Fruit fly (Drosophila melanogaster): Measurements from ENCODE around the gene Nelf-A.

The Nelf-A gene

DNA sequence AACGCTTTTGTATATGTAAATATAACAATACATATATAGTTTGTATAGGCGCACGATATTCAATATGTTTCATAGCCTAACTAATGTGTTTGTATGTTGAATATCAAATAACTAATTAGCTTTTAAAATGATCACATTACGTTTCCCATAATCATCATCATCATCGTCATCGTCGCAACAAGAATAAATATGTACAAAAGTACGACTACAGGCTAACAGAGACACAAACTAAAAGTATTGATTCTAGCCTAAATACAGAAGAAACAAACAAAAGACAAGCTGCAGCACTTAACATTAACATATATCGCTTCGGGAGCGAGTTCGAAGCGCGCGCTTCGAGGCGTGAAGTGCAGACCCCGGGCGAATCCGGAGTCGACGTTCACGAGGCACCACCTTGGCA lies 47.7 kb downstream of the Nelf-A start:
- no peak for TF ChIP-seq chn (GFP tag; optimal IDR thresholded peaks at IDR 0.05)
- TF ChIP-seq klu (GFP tag; IDR thresholded peaks at IDR 0.05), result no peak
- TF ChIP-seq bcd (GFP tag; optimal IDR thresholded peaks at IDR 0.05), result no peak
- TF ChIP-seq CG3065 (GFP tag; optimal IDR thresholded peaks at IDR 0.05), result no peak
- TF ChIP-seq Ssrp (tag; optimal IDR thresholded peaks at IDR 0.05), result no peak
- TF ChIP-seq Hmx (GFP tag; optimal IDR thresholded peaks at IDR 0.05), result no peak
- TF ChIP-seq dmrt11E (tag; optimal IDR thresholded peaks at IDR 0.05), result no peak
- TF ChIP-seq da (GFP tag; optimal IDR thresholded peaks at IDR 0.05), result no peak
- no peak for TF ChIP-seq br (optimal IDR thresholded peaks at IDR 0.05)
- TF ChIP-seq CG2678 (tag; optimal IDR thresholded peaks at IDR 0.05), result peak; percentile 60
- TF ChIP-seq Fer1 (GFP tag; optimal IDR thresholded peaks at IDR 0.05), result peak; percentile 42
- TF ChIP-seq CG17568 (GFP tag; optimal IDR thresholded peaks at IDR 0.05), result peak; percentile 66
- no peak for TF ChIP-seq HLH54F (GFP tag; optimal IDR thresholded peaks at IDR 0.05)
- TF ChIP-seq CG15073 (GFP tag; optimal IDR thresholded peaks at IDR 0.05), result no peak
- no peak for TF ChIP-seq CG3726 (GFP tag; IDR thresholded peaks at IDR 0.05)
- no peak for TF ChIP-seq Dip3 (GFP tag; optimal IDR thresholded peaks at IDR 0.05)
- no peak for TF ChIP-seq Lim3 (GFP tag; IDR thresholded peaks at IDR 0.05)
- peak; percentile 66 for TF ChIP-seq CG6813 (GFP tag; optimal IDR thresholded peaks at IDR 0.05)
- peak; percentile 23 for TF ChIP-seq fd64A (GFP tag; optimal IDR thresholded peaks at IDR 0.05)
- TF ChIP-seq wek (GFP tag; optimal IDR thresholded peaks at IDR 0.05), result peak; percentile 53
- TF ChIP-seq Eip74EF (GFP tag; optimal IDR thresholded peaks at IDR 0.05), result peak in 1 of 2 experiments; percentile 8
- no peak for TF ChIP-seq CG3995 (GFP tag; optimal IDR thresholded peaks at IDR 0.05)
- peak; percentile 45 for TF ChIP-seq CG15514 (GFP tag; optimal IDR thresholded peaks at IDR 0.05)
- no peak for TF ChIP-seq sc (optimal IDR thresholded peaks at IDR 0.05)
- TF ChIP-seq sc (GFP tag; optimal IDR thresholded peaks at IDR 0.05), result no peak
- TF ChIP-seq lab (GFP tag; optimal IDR thresholded peaks at IDR 0.05), result peak; percentile 40
- no peak for TF ChIP-seq CG8089 (GFP tag; optimal IDR thresholded peaks at IDR 0.05)
- TF ChIP-seq CG18262 (tag; optimal IDR thresholded peaks at IDR 0.05), result peak; percentile 8
- no peak for TF ChIP-seq CG10274 (GFP tag; optimal IDR thresholded peaks at IDR 0.05)
- TF ChIP-seq CG17328 (GFP tag; IDR thresholded peaks at IDR 0.05), result no peak
- peak; percentile 69 for TF ChIP-seq sens (GFP tag)
- TF ChIP-seq Asciz (GFP tag; optimal IDR thresholded peaks at IDR 0.05), result peak; percentile 74
- no peak for TF ChIP-seq phol (tag; optimal IDR thresholded peaks at IDR 0.05)
- peak; percentile 25 for TF ChIP-seq CG10543 (GFP tag; optimal IDR thresholded peaks at IDR 0.05)
- no peak for TF ChIP-seq ato (GFP tag; IDR thresholded peaks at IDR 0.05; ENCODE audit: partially characterized antibody)
- no peak for TF ChIP-seq CG13624 (GFP tag; optimal IDR thresholded peaks at IDR 0.05)
- no peak for TF ChIP-seq Nf-YA (GFP tag; IDR thresholded peaks at IDR 0.05)
- no peak for TF ChIP-seq CG6272 (GFP tag; IDR thresholded peaks at IDR 0.05)
- TF ChIP-seq CG7556 (GFP tag; optimal IDR thresholded peaks at IDR 0.05), result peak; percentile 1
- peak; percentile 35 for TF ChIP-seq gem (tag; optimal IDR thresholded peaks at IDR 0.05)
- TF ChIP-seq MESR4 (GFP tag; optimal IDR thresholded peaks at IDR 0.05), result no peak
- no peak for TF ChIP-seq CG16815 (GFP tag; optimal IDR thresholded peaks at IDR 0.05)
- no peak for TF ChIP-seq CG7839 (tag; optimal IDR thresholded peaks at IDR 0.05)
- peak in 1 of 2 experiments; percentile 39 for TF ChIP-seq bsh (GFP tag; optimal IDR thresholded peaks at IDR 0.05)
- no peak for TF ChIP-seq Deaf1 (tag; optimal IDR thresholded peaks at IDR 0.05)
- TF ChIP-seq HmgD (GFP tag; optimal IDR thresholded peaks at IDR 0.05), result no peak
- no peak for TF ChIP-seq onecut (GFP tag; IDR thresholded peaks at IDR 0.05)
- TF ChIP-seq danr (GFP tag; IDR thresholded peaks at IDR 0.05), result no peak
- no peak for TF ChIP-seq CG4707 (GFP tag; optimal IDR thresholded peaks at IDR 0.05)
- TF ChIP-seq CG31441 (GFP tag; IDR thresholded peaks at IDR 0.05), result no peak; the same call in 1 of the 2 replicates
- TF ChIP-seq CG7987 (GFP tag; optimal IDR thresholded peaks at IDR 0.05), result peak; percentile 28
- TF ChIP-seq Drgx (GFP tag; IDR thresholded peaks at IDR 0.05), result no peak
